Fruit fly (Drosophila melanogaster) whole organism, prepupa: ENCODE measurements around the gene Ref1.

Experiments
- CG10631 ChIP-seq: fragments of 200-800 bp; sonication (Bioruptor generic); optimal IDR thresholded peaks from 2 replicates; lab custom pipeline; 2016; ENCODE audit warnings: missing biosample characterization, missing genetic modification characterization
- CG10669 ChIP-seq: fragments of 200-800 bp; sonication (Bioruptor generic); optimal IDR thresholded peaks from 3 replicates; lab custom pipeline; 2018; ENCODE audit warnings: missing biosample characterization, mild to moderate bottlenecking, missing genetic modification characterization, moderate library complexity
- CG11762 ChIP-seq: fragments of 200-800 bp; sonication (Bioruptor generic); optimal IDR thresholded peaks from 3 replicates; lab custom pipeline; 2016; ENCODE audit warnings: missing biosample characterization, missing genetic modification characterization; ENCODE audit not compliant: insufficient read depth
- CG11902 ChIP-seq: fragments of 200-800 bp; sonication (Bioruptor generic); optimal IDR thresholded peaks from 3 replicates; lab custom pipeline; 2016; ENCODE audit warnings: missing biosample characterization, missing genetic modification characterization
- CG16779 ChIP-seq: fragments of 200-800 bp; sonication (Bioruptor generic); optimal IDR thresholded peaks from 3 replicates; lab custom pipeline; 2017; ENCODE audit warnings: missing biosample characterization, mild to moderate bottlenecking, missing genetic modification characterization
- CG3032 ChIP-seq: fragments of 200-800 bp; optimal IDR thresholded peaks from 2 replicates; lab custom pipeline; 2019; ENCODE audit warnings: missing biosample characterization, mild to moderate bottlenecking, missing genetic modification characterization, moderate library complexity
- CG32006 ChIP-seq: fragments of 200-800 bp; sonication (Bioruptor generic); optimal IDR thresholded peaks from 3 replicates; lab custom pipeline; 2017; ENCODE audit warnings: missing biosample characterization, mild to moderate bottlenecking, missing genetic modification characterization
- CG34406 ChIP-seq: fragments of 200-800 bp; sonication (Bioruptor generic); optimal IDR thresholded peaks from 3 replicates; lab custom pipeline; 2016; ENCODE audit warnings: missing biosample characterization, missing genetic modification characterization
- CG3919 ChIP-seq: fragments of 200-800 bp; sonication (Bioruptor generic); optimal IDR thresholded peaks from 3 replicates; lab custom pipeline; 2016; ENCODE audit warnings: missing biosample characterization, missing genetic modification characterization
- CG4318 ChIP-seq: fragments of 200-800 bp; sonication (Bioruptor generic); optimal IDR thresholded peaks from 3 replicates; lab custom pipeline; 2017; ENCODE audit warnings: missing biosample characterization, mild to moderate bottlenecking, missing genetic modification characterization
- CG6163 ChIP-seq: fragments of 200-800 bp; sonication (Bioruptor generic); IDR thresholded peaks from 3 replicates; pipeline ENCODE4 v1.3.6; 2022; ENCODE audit warnings: missing biosample characterization, missing genetic modification characterization
- CG6276 ChIP-seq: fragments of 200-800 bp; sonication (Bioruptor generic); optimal IDR thresholded peaks from 2 replicates; lab custom pipeline; 2017; ENCODE audit warnings: missing biosample characterization, mild to moderate bottlenecking, missing genetic modification characterization
- CG6792 ChIP-seq: fragments of 200-800 bp; sonication (Bioruptor generic); optimal IDR thresholded peaks from 3 replicates; lab custom pipeline; 2016; ENCODE audit warnings: missing biosample characterization, missing genetic modification characterization
- CG6808 ChIP-seq: fragments of 200-800 bp; sonication (Bioruptor generic); optimal IDR thresholded peaks from 3 replicates; lab custom pipeline; 2017; ENCODE audit warnings: missing biosample characterization, missing genetic modification characterization, mild to moderate bottlenecking, moderate library complexity, missing genetic modification reagents
- CG6854 ChIP-seq: fragments of 200-800 bp; sonication (Bioruptor generic); optimal IDR thresholded peaks from 2 replicates; lab custom pipeline; 2017; ENCODE audit warnings: missing biosample characterization, mild to moderate bottlenecking, missing genetic modification characterization
- CG7368 ChIP-seq: fragments of 200-800 bp; sonication (Bioruptor generic); optimal IDR thresholded peaks from 3 replicates; lab custom pipeline; 2016; ENCODE audit warnings: missing biosample characterization, missing genetic modification characterization
- CG8319 ChIP-seq: fragments of 200-800 bp; sonication (Bioruptor generic); optimal IDR thresholded peaks from 3 replicates; lab custom pipeline; 2016; ENCODE audit warnings: missing biosample characterization, missing genetic modification characterization
- CG8632 ChIP-seq: fragments of 200-800 bp; sonication (Bioruptor generic); optimal IDR thresholded peaks from 3 replicates; lab custom pipeline; 2016; ENCODE audit warnings: missing biosample characterization, missing genetic modification characterization
- CG9139 ChIP-seq: fragments of 200-800 bp; sonication (Bioruptor generic); optimal IDR thresholded peaks from 3 replicates; lab custom pipeline; 2017; ENCODE audit warnings: missing biosample characterization, mild to moderate bottlenecking, missing genetic modification characterization
- Eip75B ChIP-seq: fragments of 200-800 bp; sonication (Bioruptor generic); optimal IDR thresholded peaks from 3 replicates; lab custom pipeline; 2016; ENCODE audit warnings: missing biosample characterization, missing genetic modification characterization
- Eip78C ChIP-seq: fragments of 200-800 bp; sonication (Bioruptor generic); peaks from one replicate; lab custom pipeline; 2016; ENCODE audit warnings: missing biosample characterization, missing genetic modification characterization
- Eip93F ChIP-seq: fragments of 200-800 bp; sonication (Bioruptor generic); optimal IDR thresholded peaks from 2 replicates; lab custom pipeline; 2016; ENCODE audit warnings: missing biosample characterization, mild to moderate bottlenecking, missing genetic modification characterization
- Ets21C ChIP-seq: fragments of 200-800 bp; sonication (Bioruptor generic); optimal IDR thresholded peaks from 3 replicates; lab custom pipeline; 2016; ENCODE audit warnings: missing biosample characterization, missing genetic modification characterization
- Ets96B ChIP-seq: fragments of 200-800 bp; optimal IDR thresholded peaks from 2 replicates; lab custom pipeline; 2019; ENCODE audit warnings: missing biosample characterization, mild to moderate bottlenecking, missing genetic modification characterization, moderate library complexity
- Gug ChIP-seq: fragments of 200-800 bp; sonication (Bioruptor generic); IDR thresholded peaks from 2 replicates; pipeline ENCODE4 v1.3.6; 2022; ENCODE audit warnings: missing biosample characterization, missing genetic modification characterization
- Hr38 ChIP-seq: sonication (Bioruptor generic); optimal IDR thresholded peaks from 2 replicates; lab custom pipeline; 2016; ENCODE audit warnings: missing biosample characterization, missing genetic modification characterization
- Hr4 ChIP-seq: fragments of 200-800 bp; sonication (Bioruptor generic); optimal IDR thresholded peaks from 3 replicates; lab custom pipeline; 2016; ENCODE audit warnings: missing biosample characterization, missing genetic modification characterization
- Lpt ChIP-seq: fragments of 200-800 bp; sonication (Bioruptor generic); optimal IDR thresholded peaks from 3 replicates; lab custom pipeline; 2016; ENCODE audit warnings: missing biosample characterization, missing genetic modification characterization
- Met ChIP-seq: fragments of 200-800 bp; sonication (Bioruptor generic); optimal IDR thresholded peaks from 3 replicates; lab custom pipeline; 2016; ENCODE audit warnings: missing biosample characterization, missing genetic modification characterization
- OdsH ChIP-seq: fragments of 200-800 bp; sonication (Bioruptor generic); optimal IDR thresholded peaks from 3 replicates; lab custom pipeline; 2016; ENCODE audit warnings: missing biosample characterization, missing genetic modification characterization
- Smox ChIP-seq: fragments of 200-800 bp; sonication (Bioruptor generic); optimal IDR thresholded peaks from 3 replicates; lab custom pipeline; 2016; ENCODE audit warnings: missing biosample characterization, missing genetic modification characterization
- Sox102F ChIP-seq: fragments of 200-800 bp; sonication (Bioruptor generic); optimal IDR thresholded peaks from 2 replicates; lab custom pipeline; 2016; ENCODE audit warnings: missing biosample characterization, mild to moderate bottlenecking, missing genetic modification characterization
- Sox15 ChIP-seq: fragments of 200-800 bp; sonication (Bioruptor generic); optimal IDR thresholded peaks from 3 replicates; lab custom pipeline; 2016; ENCODE audit warnings: missing biosample characterization, missing genetic modification characterization
- achi ChIP-seq: fragments of 200-800 bp; sonication (Bioruptor generic); optimal IDR thresholded peaks from 3 replicates; lab custom pipeline; 2016; ENCODE audit warnings: missing biosample characterization, missing genetic modification characterization
- cyc ChIP-seq: fragments of 200-800 bp; sonication (Bioruptor generic); optimal IDR thresholded peaks from 3 replicates; lab custom pipeline; 2016; ENCODE audit warnings: missing biosample characterization, missing genetic modification characterization
- dac ChIP-seq: fragments of 200-800 bp; sonication (Bioruptor generic); optimal IDR thresholded peaks from 2 replicates; lab custom pipeline; 2017; ENCODE audit warnings: missing biosample characterization, mild to moderate bottlenecking, missing genetic modification characterization
- dsx ChIP-seq: fragments of 200-800 bp; optimal IDR thresholded peaks from 3 replicates; lab custom pipeline; 2019; ENCODE audit warnings: missing biosample characterization, mild to moderate bottlenecking, missing genetic modification characterization, moderate library complexity; ENCODE audit not compliant: poor library complexity, severe bottlenecking
- eg ChIP-seq: fragments of 200-800 bp; sonication (Bioruptor generic); IDR thresholded peaks from 3 replicates; pipeline ENCODE4 v1.3.6; 2022; ENCODE audit warnings: missing biosample characterization, missing genetic modification characterization
- esn ChIP-seq: fragments of 200-800 bp; sonication (Bioruptor generic); optimal IDR thresholded peaks from 2 replicates; lab custom pipeline; 2016; ENCODE audit warnings: missing biosample characterization, mild to moderate bottlenecking, missing genetic modification characterization, moderate library complexity
- fd85E ChIP-seq: fragments of 200-800 bp; sonication (Bioruptor generic); optimal IDR thresholded peaks from 3 replicates; lab custom pipeline; 2016; ENCODE audit warnings: missing biosample characterization, missing genetic modification characterization
- net ChIP-seq: fragments of 200-800 bp; sonication (Bioruptor generic); optimal IDR thresholded peaks from 3 replicates; lab custom pipeline; 2016; ENCODE audit warnings: missing biosample characterization, missing genetic modification characterization
- pdm3 ChIP-seq: fragments of 200-800 bp; sonication (Bioruptor generic); optimal IDR thresholded peaks from 3 replicates; lab custom pipeline; 2016; ENCODE audit warnings: missing biosample characterization, missing genetic modification characterization
- spab ChIP-seq: fragments of 200-800 bp; sonication (Bioruptor generic); optimal IDR thresholded peaks from 2 replicates; lab custom pipeline; 2017; ENCODE audit warnings: missing biosample characterization, mild to moderate bottlenecking, missing genetic modification characterization, missing genetic modification reagents
- ss ChIP-seq, 2 experiments: fragments of 200-800 bp; sonication (Bioruptor generic); optimal IDR thresholded peaks; 2 replicates in 1 of 2; 3 replicates in 1 of 2; lab custom pipeline; 2017 to 2018; ENCODE audit warnings: mild to moderate bottlenecking in 2 of 2, missing biosample characterization in 2 of 2, missing genetic modification characterization in 2 of 2, moderate library complexity in 1 of 2
- svp ChIP-seq: fragments of 200-800 bp; sonication (Bioruptor generic); peaks from one replicate; lab custom pipeline; 2016; ENCODE audit warnings: missing biosample characterization, missing genetic modification characterization
- vri ChIP-seq: fragments of 200-800 bp; sonication (Bioruptor generic); optimal IDR thresholded peaks from 3 replicates; lab custom pipeline; 2016; ENCODE audit warnings: missing biosample characterization, mild to moderate bottlenecking, missing genetic modification characterization

The Ref1 gene

DNA sequence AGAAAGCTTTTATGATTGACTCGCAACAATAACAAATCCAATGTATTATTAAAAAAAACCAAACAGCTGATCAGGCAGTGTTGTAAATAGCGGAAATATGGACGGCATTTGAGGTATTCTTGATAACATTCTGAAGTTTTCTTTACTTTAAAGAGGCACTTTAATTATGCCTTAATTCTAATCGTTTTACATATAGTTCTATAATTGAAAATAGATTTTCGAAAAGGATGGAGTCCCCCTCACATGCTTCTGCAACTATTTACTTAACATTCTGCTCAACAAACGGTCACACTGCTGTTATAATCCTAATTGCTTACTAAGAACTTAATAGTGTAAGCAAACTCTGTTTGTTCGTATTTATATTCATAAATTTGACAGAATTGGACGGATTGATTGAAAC lies 47.8 kb upstream of the Ref1 start, which contains the start of gene CG10068 (continued):
- TF ChIP-seq Eip78C (peak; percentile 95), vri (peak; percentile 73), eg (GFP tag; lab: Robert Waterston, UW) (peak; percentile 93), Eip93F (GFP tag; lab: Kevin White, UChicago) (no peak), CG6854 (GFP tag; lab: Kevin White, UChicago) (peak; percentile 57), CG4318 (GFP tag; lab: Kevin White, UChicago) (peak; percentile 30), CG3919 (GFP tag; lab: Kevin White, UChicago) (peak; percentile 88), CG16779 (no peak), net (GFP tag; lab: Kevin White, UChicago) (peak; percentile 69), Hr38 (GFP tag; lab: Kevin White, UChicago) (peak; percentile 7), CG8632 (GFP tag; lab: Kevin White, UChicago) (peak; percentile 84), esn (GFP tag; lab: Kevin White, UChicago) (peak; percentile 92), CG6808 (GFP tag; lab: Kevin White, UChicago) (peak; percentile 61), CG32006 (GFP tag; lab: Kevin White, UChicago) (no peak), fd85E (GFP tag; lab: Kevin White, UChicago) (peak; percentile 4), CG3032 (tag; lab: Kevin White, UChicago) (peak; percentile 84), CG6276 (GFP tag; lab: Kevin White, UChicago) (peak; percentile 49), Met (peak; percentile 87), Smox (GFP tag; lab: Kevin White, UChicago) (peak; percentile 84), Eip75B (GFP tag; lab: Kevin White, UChicago) (peak; percentile 88), Sox102F (peak; percentile 87), Gug (GFP tag; lab: Robert Waterston, UW) (no peak; the same call in 1 of the 2 replicates), CG6792 (GFP tag; lab: Kevin White, UChicago) (peak; percentile 82), OdsH (GFP tag; lab: Kevin White, UChicago) (peak; percentile 79), CG8319 (GFP tag; lab: Kevin White, UChicago) (peak; percentile 38)

dm6 chr3R:7124109-7124639 lies 44.0 kb upstream of the Ref1 start, which contains the start of the genes Alh and CG10098:
Gene Alh, minus strand, starts transcription at chr3R:7124185.
Gene CG10098, plus strand, starts transcription at chr3R:7124548.
- TF ChIP-seq achi (GFP tag; lab: Kevin White, UChicago) (peak; percentile 82), Ets96B (tag; lab: Kevin White, UChicago) (peak; percentile 61), Hr4 (peak; percentile 84), CG7368 (GFP tag; lab: Kevin White, UChicago) (peak; percentile 59), Sox15 (GFP tag; lab: Kevin White, UChicago) (peak; percentile 88), net (GFP tag; lab: Kevin White, UChicago) (peak; percentile 62), dac (GFP tag; lab: Kevin White, UChicago) (peak; percentile 60), pdm3 (GFP tag; lab: Kevin White, UChicago) (peak; percentile 91), eg (GFP tag; lab: Robert Waterston, UW) (peak; percentile 81), vri (peak; percentile 42), CG10669 (GFP tag; lab: Kevin White, UChicago) (peak; percentile 55), Smox (GFP tag; lab: Kevin White, UChicago) (peak; percentile 86), CG8319 (GFP tag; lab: Kevin White, UChicago) (peak; percentile 62), CG11902 (GFP tag; lab: Kevin White, UChicago) (peak; percentile 85), CG3032 (tag; lab: Kevin White, UChicago) (peak; percentile 81), Eip93F (GFP tag; lab: Kevin White, UChicago) (peak; percentile 69), cyc (GFP tag; lab: Kevin White, UChicago) (peak; percentile 91), CG9139 (GFP tag; lab: Kevin White, UChicago) (no peak), Hr38 (GFP tag; lab: Kevin White, UChicago) (peak; percentile 41), CG6854 (GFP tag; lab: Kevin White, UChicago) (no peak), CG34406 (GFP tag; lab: Kevin White, UChicago) (peak; percentile 68), spab (GFP tag; lab: Kevin White, UChicago) (peak; percentile 42), CG10631 (GFP tag; lab: Kevin White, UChicago) (peak; percentile 92), Ets21C (GFP tag; lab: Kevin White, UChicago) (peak; percentile 86), CG6163 (GFP tag; lab: Robert Waterston, UW) (peak; percentile 79), ss (GFP tag; optimal IDR thresholded peaks at IDR 0.05; lab: Kevin White, UChicago) (peak in 1 of 2 experiments; percentile 48), svp (GFP tag; lab: Kevin White, UChicago) (peak; percentile 96), Sox102F (peak; percentile 75), CG6792 (GFP tag; lab: Kevin White, UChicago) (peak; percentile 78), esn (GFP tag; lab: Kevin White, UChicago) (peak; percentile 89), Gug (GFP tag; lab: Robert Waterston, UW) (peak; percentile 55), OdsH (GFP tag; lab: Kevin White, UChicago) (peak; percentile 85), CG4318 (GFP tag; lab: Kevin White, UChicago) (peak; percentile 72), Lpt (GFP tag; lab: Kevin White, UChicago) (peak; percentile 55), CG8632 (GFP tag; lab: Kevin White, UChicago) (peak; percentile 73), CG11762 (peak; percentile 52), CG32006 (GFP tag; lab: Kevin White, UChicago) (peak; percentile 77), dsx (GFP tag; lab: Kevin White, UChicago) (peak; percentile 5), Met (peak; percentile 87)
